Fruit fly (Drosophila melanogaster): Measurements from ENCODE around the gene CG14262.

Gene CG14262

dm6 chr3R:27246264-27246663, 19.0 kb downstream of the CG14262 start (continued):
- TF ChIP-seq CG5953 (GFP tag; IDR thresholded peaks at IDR 0.05) (no peak), CG6765 (GFP tag; optimal IDR thresholded peaks at IDR 0.05) (peak; percentile 55), CG16815 (GFP tag; optimal IDR thresholded peaks at IDR 0.05) (peak; percentile 62), Camta (GFP tag; optimal IDR thresholded peaks at IDR 0.05) (no peak), zfh2 (GFP tag; optimal IDR thresholded peaks at IDR 0.05) (no peak), zen2 (GFP tag; IDR thresholded peaks at IDR 0.05; ENCODE audit: partially characterized antibody) (no peak), fd64A (GFP tag; optimal IDR thresholded peaks at IDR 0.05) (no peak), so (GFP tag; IDR thresholded peaks at IDR 0.05) (no peak), CG4617 (GFP tag; optimal IDR thresholded peaks at IDR 0.05; ENCODE audit: borderline replicate concordance) (no peak), C15 (GFP tag; IDR thresholded peaks at IDR 0.05) (no peak), CG10979 (tag; optimal IDR thresholded peaks at IDR 0.05) (peak; percentile 89), HmgZ (tag; optimal IDR thresholded peaks at IDR 0.05) (peak; percentile 61), CG8388 (GFP tag; optimal IDR thresholded peaks at IDR 0.05) (peak; percentile 90), slou (GFP tag; optimal IDR thresholded peaks at IDR 0.05) (no peak), D19B (GFP tag; optimal IDR thresholded peaks at IDR 0.05) (peak; percentile 10), CG8944 (GFP tag; optimal IDR thresholded peaks at IDR 0.05) (no peak), YL-1 (GFP tag; optimal IDR thresholded peaks at IDR 0.05) (no peak), Dll (GFP tag; IDR thresholded peaks at IDR 0.05; ENCODE audit: partially characterized antibody) (no peak), odd (GFP tag; optimal IDR thresholded peaks at IDR 0.05) (peak; percentile 76), CG13424 (tag; optimal IDR thresholded peaks at IDR 0.05) (peak; percentile 93), Abd-B (GFP tag; optimal IDR thresholded peaks at IDR 0.05) (peak; percentile 67), bsh (GFP tag; optimal IDR thresholded peaks at IDR 0.05) (peak; percentile 25 to 87), CG11696 (GFP tag; IDR thresholded peaks at IDR 0.05) (peak; percentile 91), CG13287 (GFP tag; IDR thresholded peaks at IDR 0.05; ENCODE audit: partially characterized antibody) (no peak), CG12299 (tag; optimal IDR thresholded peaks at IDR 0.05) (peak; percentile 74), CG12219 (GFP tag; optimal IDR thresholded peaks at IDR 0.05) (peak; percentile 61), knrl (GFP tag; IDR thresholded peaks at IDR 0.05; ENCODE audit: partially characterized antibody) (no peak), PHDP (tag; optimal IDR thresholded peaks at IDR 0.05) (peak; percentile 92), crp (GFP tag; optimal IDR thresholded peaks at IDR 0.05) (no peak), rib (GFP tag; IDR thresholded peaks at IDR 0.05) (no peak), tap (tag; optimal IDR thresholded peaks at IDR 0.05) (peak; percentile 91), CG10209 (GFP tag; optimal IDR thresholded peaks at IDR 0.05) (peak; percentile 78), CG2202 (tag; optimal IDR thresholded peaks at IDR 0.05) (peak; percentile 72), CG30403 (GFP tag; optimal IDR thresholded peaks at IDR 0.05) (peak; percentile 77), CG18476 (GFP tag; optimal IDR thresholded peaks at IDR 0.05) (no peak), ab (GFP tag; optimal IDR thresholded peaks at IDR 0.05) (no peak), CG2116 (GFP tag; optimal IDR thresholded peaks at IDR 0.05) (peak; percentile 38), kni (GFP tag; optimal IDR thresholded peaks at IDR 0.05) (no peak), pfk (GFP tag; optimal IDR thresholded peaks at IDR 0.05) (no peak), CG14965 (GFP tag; optimal IDR thresholded peaks at IDR 0.05; ENCODE audit: borderline replicate concordance) (no peak), p53 (GFP tag; optimal IDR thresholded peaks at IDR 0.05) (no peak), Sox100B (GFP tag; optimal IDR thresholded peaks at IDR 0.05) (peak; percentile 90), Atf3 (GFP tag; optimal IDR thresholded peaks at IDR 0.05) (no peak), ken (GFP tag; IDR thresholded peaks at IDR 0.05) (no peak), CkIIα-i1 (GFP tag; IDR thresholded peaks at IDR 0.05) (no peak), CG34422 (GFP tag; IDR thresholded peaks at IDR 0.05) (0 out of 3 replicates have a peak, but pooled peaks have one; percentile 28), CG12744 (GFP tag; optimal IDR thresholded peaks at IDR 0.05) (no peak), CG2129 (GFP tag; IDR thresholded peaks at IDR 0.05; ENCODE audit: partially characterized antibody) (no peak), wdn (GFP tag; IDR thresholded peaks at IDR 0.05) (no peak), CG10654 (GFP tag; optimal IDR thresholded peaks at IDR 0.05) (peak; percentile 33)
